Fruit fly (Drosophila melanogaster): ENCODE measurements around the gene retinin.

DNA sequence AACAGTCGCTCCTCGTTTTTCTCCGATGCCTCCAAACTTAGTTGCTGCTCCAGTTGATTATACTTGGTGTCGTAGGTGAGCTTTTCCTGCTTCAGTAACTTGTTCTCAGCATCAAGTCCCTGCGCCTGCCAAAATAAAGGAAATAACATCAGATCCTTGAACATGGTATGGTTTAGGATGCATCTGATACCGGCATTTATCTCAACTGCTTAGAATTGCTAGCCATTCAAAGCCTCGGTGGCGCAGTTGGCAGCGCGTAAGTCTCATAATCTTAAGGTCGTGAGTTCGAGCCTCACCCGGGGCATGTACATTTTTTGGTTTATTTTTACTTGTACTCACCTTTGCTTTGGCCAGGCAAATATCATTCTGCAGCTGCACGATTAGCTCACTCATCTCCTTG lies 18.0 kb downstream of the retinin start:
- TF ChIP-seq Rel (GFP tag; optimal IDR thresholded peaks at IDR 0.05) (no peak), Rel (tag; optimal IDR thresholded peaks at IDR 0.05) (no peak), fru (GFP tag; optimal IDR thresholded peaks at IDR 0.05) (no peak), psq (GFP tag; optimal IDR thresholded peaks at IDR 0.05) (no peak), ey (GFP tag; optimal IDR thresholded peaks at IDR 0.05) (no peak), usp (GFP tag; optimal IDR thresholded peaks at IDR 0.05) (no peak), jim (GFP tag; optimal IDR thresholded peaks at IDR 0.05) (no peak), GATAd (GFP tag; optimal IDR thresholded peaks at IDR 0.05) (no peak), CG9705 (GFP tag; optimal IDR thresholded peaks at IDR 0.05) (no peak), Hr78 (GFP tag; optimal IDR thresholded peaks at IDR 0.05) (no peak), dmrt93B (GFP tag; optimal IDR thresholded peaks at IDR 0.05) (no peak), pan (optimal IDR thresholded peaks at IDR 0.05) (no peak)
